Fruit fly (Drosophila melanogaster): ENCODE results near the gene CG6144.

The CG6144 gene

DNA sequence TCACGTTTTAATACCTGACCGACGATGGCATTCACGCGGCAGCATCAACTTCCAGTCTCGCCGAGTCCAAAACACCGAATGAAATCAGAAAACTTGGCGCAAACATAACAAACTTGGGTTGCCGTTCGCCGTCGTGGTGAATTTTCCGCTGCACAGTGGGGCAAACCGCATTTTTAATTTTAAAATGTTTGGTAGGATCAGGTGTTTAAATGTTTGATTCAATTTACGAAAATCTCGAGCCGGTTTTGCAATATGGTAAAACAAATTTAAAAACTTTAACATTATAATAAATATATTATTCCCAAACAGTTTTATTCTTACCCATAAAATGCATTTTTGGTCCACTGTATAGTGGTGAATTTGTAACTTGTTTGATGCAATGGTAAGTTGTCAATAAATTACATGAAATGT lies 14.2 kb upstream of the CG6144 start, which contains the start of gene RluA-1 (continued):
- TF ChIP-seq topi (GFP tag; optimal IDR thresholded peaks at IDR 0.05): peak; percentile 93
- peak; percentile 96 for TF ChIP-seq fd59A (GFP tag; optimal IDR thresholded peaks at IDR 0.05)
- TF ChIP-seq CG6808 (GFP tag; optimal IDR thresholded peaks at IDR 0.05): peak; percentile 94
- peak; percentile 99 for TF ChIP-seq CG6276 (GFP tag; optimal IDR thresholded peaks at IDR 0.05)
- peak; percentile 93 for TF ChIP-seq CG16779 (tag; optimal IDR thresholded peaks at IDR 0.05)
- peak; percentile 82 for TF ChIP-seq fkh (GFP tag; optimal IDR thresholded peaks at IDR 0.05)
- peak; percentile 94 for TF ChIP-seq Sox14 (GFP tag; optimal IDR thresholded peaks at IDR 0.05)
- TF ChIP-seq Sox15 (GFP tag; optimal IDR thresholded peaks at IDR 0.05): peak; percentile 92
- TF ChIP-seq CG11294 (GFP tag; IDR thresholded peaks at IDR 0.05): peak; percentile 98
- peak; percentile 95 for TF ChIP-seq pdm3 (GFP tag; optimal IDR thresholded peaks at IDR 0.05)
- TF ChIP-seq Smox (GFP tag; optimal IDR thresholded peaks at IDR 0.05): peak; percentile 93
- TF ChIP-seq CG7368 (GFP tag; optimal IDR thresholded peaks at IDR 0.05): peak; percentile 94
- TF ChIP-seq CG11902 (GFP tag; optimal IDR thresholded peaks at IDR 0.05): peak; percentile 84
- peak; percentile 97 for TF ChIP-seq CG3919 (GFP tag; optimal IDR thresholded peaks at IDR 0.05)
- peak; percentile 83 for TF ChIP-seq Ets21C (GFP tag; optimal IDR thresholded peaks at IDR 0.05)
- TF ChIP-seq CG31627 (GFP tag; optimal IDR thresholded peaks at IDR 0.05): peak; percentile 86
- TF ChIP-seq acj6 (GFP tag; optimal IDR thresholded peaks at IDR 0.05): peak; percentile 97
- TF ChIP-seq CG4318 (GFP tag; optimal IDR thresholded peaks at IDR 0.05): peak; percentile 97
- TF ChIP-seq Sox102F (GFP tag; optimal IDR thresholded peaks at IDR 0.05): peak; percentile 93
- TF ChIP-seq CG8319 (GFP tag; optimal IDR thresholded peaks at IDR 0.05): peak; percentile 95
- TF ChIP-seq Gug (GFP tag; IDR thresholded peaks at IDR 0.05): peak; percentile 99
- peak; percentile 99 for TF ChIP-seq eg (GFP tag; IDR thresholded peaks at IDR 0.05)
- TF ChIP-seq CG3032 (tag; optimal IDR thresholded peaks at IDR 0.05): peak; percentile 97
- peak; percentile 95 for TF ChIP-seq CG6792 (GFP tag; optimal IDR thresholded peaks at IDR 0.05)
- TF ChIP-seq Ets96B (tag; optimal IDR thresholded peaks at IDR 0.05): peak; percentile 98
- peak; percentile 82 for TF ChIP-seq Blimp-1 (GFP tag; optimal IDR thresholded peaks at IDR 0.05)

- TF ChIP-seq CG4318 (GFP tag; optimal IDR thresholded peaks at IDR 0.05) (no peak), CG6276 (GFP tag; optimal IDR thresholded peaks at IDR 0.05) (no peak), Hr38 (GFP tag; optimal IDR thresholded peaks at IDR 0.05) (no peak), pdm3 (GFP tag; optimal IDR thresholded peaks at IDR 0.05) (no peak), Hr4 (GFP tag; optimal IDR thresholded peaks at IDR 0.05) (no peak), net (GFP tag; optimal IDR thresholded peaks at IDR 0.05) (no peak), Smox (GFP tag; optimal IDR thresholded peaks at IDR 0.05) (no peak), Met (GFP tag; optimal IDR thresholded peaks at IDR 0.05) (no peak), CG6163 (GFP tag; IDR thresholded peaks at IDR 0.05) (no peak), Eip75B (GFP tag; optimal IDR thresholded peaks at IDR 0.05) (no peak)
These were observed 13.7 kb upstream of the CG6144 start for dm6 chr2L:10474815-10475214.

- TF ChIP-seq Gug (GFP tag; IDR thresholded peaks at IDR 0.05) (no peak), Sox15 (GFP tag; optimal IDR thresholded peaks at IDR 0.05) (no peak), topi (GFP tag; optimal IDR thresholded peaks at IDR 0.05) (no peak), esn (GFP tag; optimal IDR thresholded peaks at IDR 0.05) (no peak), CG8119 (GFP tag; IDR thresholded peaks at IDR 0.05) (no peak), CG7368 (GFP tag; optimal IDR thresholded peaks at IDR 0.05) (no peak), cyc (GFP tag; optimal IDR thresholded peaks at IDR 0.05) (no peak), CG6276 (GFP tag; optimal IDR thresholded peaks at IDR 0.05) (no peak), fd85E (GFP tag; optimal IDR thresholded peaks at IDR 0.05) (no peak), CG11902 (GFP tag; optimal IDR thresholded peaks at IDR 0.05) (no peak), CG16779 (tag; optimal IDR thresholded peaks at IDR 0.05) (no peak), acj6 (GFP tag; optimal IDR thresholded peaks at IDR 0.05) (no peak), dsx (GFP tag; optimal IDR thresholded peaks at IDR 0.05; ENCODE audit: poor library complexity, severe bottlenecking) (no peak), CG1621 (tag; optimal IDR thresholded peaks at IDR 0.05) (no peak), CG11294 (GFP tag; IDR thresholded peaks at IDR 0.05) (no peak), Met (GFP tag; optimal IDR thresholded peaks at IDR 0.05) (no peak)
These were observed 11.6 kb upstream of the CG6144 start, which contains the start of gene RluA-2 for dm6 chr2L:10476879-10477278. RluA-2 (plus strand) TSS chr2L:10477073.
